Fruit fly (Drosophila melanogaster): Measurements from ENCODE around the gene CG18549.

CG18549 gene

DNA sequence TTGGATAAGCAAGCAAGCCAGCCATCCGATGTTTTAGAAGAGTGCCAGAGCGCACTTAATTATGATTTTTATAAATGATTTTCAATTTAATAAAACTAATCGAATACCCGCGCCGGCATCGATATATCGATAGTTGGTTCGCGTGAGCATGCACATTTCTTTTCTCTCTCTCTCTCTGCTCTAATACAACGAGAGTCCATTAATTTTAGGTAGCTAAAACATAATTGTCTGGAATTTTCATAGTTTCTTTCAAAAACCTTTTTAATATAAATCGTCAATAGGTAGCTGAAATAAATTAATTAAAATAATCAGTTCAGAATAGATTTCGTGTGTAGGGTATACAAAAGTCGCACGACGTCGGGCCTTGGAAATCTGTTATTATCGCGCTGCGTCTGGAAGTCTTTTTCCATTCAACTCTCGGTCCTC is at the start of gene CG18549 (continued):
- TF ChIP-seq CG17912 (GFP tag; optimal IDR thresholded peaks at IDR 0.05) (peak; percentile 100), CG1529 (GFP tag; optimal IDR thresholded peaks at IDR 0.05) (peak; percentile 100), ato (GFP tag; IDR thresholded peaks at IDR 0.05; ENCODE audit: partially characterized antibody) (peak; percentile 71), CG32772 (GFP tag; IDR thresholded peaks at IDR 0.05) (peak; percentile 100), CG16813 (GFP tag; IDR thresholded peaks at IDR 0.05; ENCODE audit: partially characterized antibody) (peak; percentile 80), CG3281 (GFP tag; optimal IDR thresholded peaks at IDR 0.05) (peak; percentile 99), cas (GFP tag; IDR thresholded peaks at IDR 0.05) (peak; percentile 99), CG9437 (GFP tag; optimal IDR thresholded peaks at IDR 0.05) (peak; percentile 97), CG12744 (GFP tag; optimal IDR thresholded peaks at IDR 0.05) (peak; percentile 99), NK7.1 (GFP tag; optimal IDR thresholded peaks at IDR 0.05) (peak; percentile 99), CG13624 (GFP tag; optimal IDR thresholded peaks at IDR 0.05) (peak; percentile 100), Oaz (GFP tag; IDR thresholded peaks at IDR 0.05) (peak; percentile 100), gfzf (GFP tag; optimal IDR thresholded peaks at IDR 0.05) (peak; percentile 44), otp (GFP tag; IDR thresholded peaks at IDR 0.05) (peak; percentile 100), da (GFP tag; optimal IDR thresholded peaks at IDR 0.05) (peak; percentile 97), CG43689 (GFP tag; IDR thresholded peaks at IDR 0.05) (peak; percentile 99), Awh (GFP tag; IDR thresholded peaks at IDR 0.05) (peak; percentile 100), pzg (GFP tag; optimal IDR thresholded peaks at IDR 0.05) (peak; percentile 52), CG8089 (GFP tag; optimal IDR thresholded peaks at IDR 0.05) (peak; percentile 99), Ptx1 (GFP tag; IDR thresholded peaks at IDR 0.05) (peak; percentile 100), CG1602 (GFP tag; optimal IDR thresholded peaks at IDR 0.05) (peak; percentile 100), CG1647 (GFP tag; optimal IDR thresholded peaks at IDR 0.05) (peak; percentile 99), rib (GFP tag; IDR thresholded peaks at IDR 0.05) (peak; percentile 100), CG17829 (tag; optimal IDR thresholded peaks at IDR 0.05) (peak; percentile 100), tx (GFP tag; optimal IDR thresholded peaks at IDR 0.05) (peak; percentile 99), Chrac-16 (GFP tag; optimal IDR thresholded peaks at IDR 0.05) (peak; percentile 100), BEAF-32 (GFP tag; optimal IDR thresholded peaks at IDR 0.05) (peak; percentile 85), D (optimal IDR thresholded peaks at IDR 0.05) (no peak), D (GFP tag; optimal IDR thresholded peaks at IDR 0.05) (peak; percentile 100), CG33213 (GFP tag; optimal IDR thresholded peaks at IDR 0.05) (peak; percentile 99), Bdp1 (GFP tag; optimal IDR thresholded peaks at IDR 0.05) (peak; percentile 96), CG10209 (GFP tag; optimal IDR thresholded peaks at IDR 0.05) (peak; percentile 100), sc (optimal IDR thresholded peaks at IDR 0.05) (no peak), sc (GFP tag; optimal IDR thresholded peaks at IDR 0.05) (peak; percentile 100), CG33557 (GFP tag; optimal IDR thresholded peaks at IDR 0.05) (peak; percentile 100), CG17359 (tag; optimal IDR thresholded peaks at IDR 0.05) (peak; percentile 100), maf-S (GFP tag; optimal IDR thresholded peaks at IDR 0.05) (peak; percentile 99), CG12769 (tag; optimal IDR thresholded peaks at IDR 0.05) (peak; percentile 99), sr (GFP tag; IDR thresholded peaks at IDR 0.05) (peak; percentile 99; the same call in 2 of the 3 replicates), ranshi (GFP tag; IDR thresholded peaks at IDR 0.05) (peak; percentile 100), gcm2 (GFP tag; optimal IDR thresholded peaks at IDR 0.05) (peak; percentile 99), CG17361 (GFP tag; IDR thresholded peaks at IDR 0.05) (peak; percentile 100), shn (GFP tag; optimal IDR thresholded peaks at IDR 0.05) (peak; percentile 99), bigmax (GFP tag; optimal IDR thresholded peaks at IDR 0.05) (peak; percentile 88), CG11723 (GFP tag; optimal IDR thresholded peaks at IDR 0.05) (peak; percentile 99), CG7745 (tag; optimal IDR thresholded peaks at IDR 0.05) (peak; percentile 98), sqz (GFP tag; optimal IDR thresholded peaks at IDR 0.05) (peak; percentile 100), ftz-f1 (GFP tag; optimal IDR thresholded peaks at IDR 0.05) (peak; percentile 94), CG9215 (GFP tag; IDR thresholded peaks at IDR 0.05) (peak; percentile 99), tgo (GFP tag; IDR thresholded peaks at IDR 0.05) (peak; percentile 100), CG6654 (GFP tag; optimal IDR thresholded peaks at IDR 0.05) (peak; percentile 94), sima (GFP tag; optimal IDR thresholded peaks at IDR 0.05) (peak; percentile 98)

Measured in whole organism, embryonic.